Fruit fly (Drosophila melanogaster) whole organism, embryonic: ENCODE results near the gene CG33287.

Experiments used
- B-H1 ChIP-seq: fragments of 200-800 bp; sonication (Bioruptor generic); IDR thresholded peaks from 3 replicates; pipeline ENCODE4 v1.3.6; 2022; ENCODE audit warnings: missing biosample characterization, missing genetic modification characterization
- CG8924 ChIP-seq: fragments of 200-800 bp; optimal IDR thresholded peaks from 3 replicates; lab custom pipeline; 2019; ENCODE audit warnings: missing biosample characterization, mild to moderate bottlenecking, missing genetic modification characterization, moderate library complexity
- Fer3 ChIP-seq: fragments of 200-800 bp; sonication (Bioruptor generic); optimal IDR thresholded peaks from 2 replicates; lab custom pipeline; 2018; ENCODE audit warnings: missing biosample characterization, mild to moderate bottlenecking, missing genetic modification characterization, moderate library complexity
- HHEX ChIP-seq: fragments of 200-800 bp; sonication (Bioruptor generic); optimal IDR thresholded peaks from 3 replicates; lab custom pipeline; 2017; ENCODE audit warnings: missing biosample characterization, mild to moderate bottlenecking, missing genetic modification characterization, missing genetic modification reagents
- Nf-YA ChIP-seq: fragments of 200-800 bp; sonication (Bioruptor generic); IDR thresholded peaks from 2 replicates; pipeline ENCODE4 v1.3.6; 2022; ENCODE audit warnings: missing biosample characterization, missing genetic modification characterization
- Sin3A ChIP-seq: fragments of >200 bp; optimal IDR thresholded peaks from 2 replicates; lab custom pipeline; 2018
- bbx ChIP-seq: fragments of 200-800 bp; sonication (Bioruptor generic); IDR thresholded peaks from 2 replicates; pipeline ENCODE4 v1.3.6; 2022; ENCODE audit warnings: missing biosample characterization, missing genetic modification characterization; ENCODE audit not compliant: partially characterized antibody
- chn ChIP-seq: fragments of 200-800 bp; sonication (Bioruptor generic); optimal IDR thresholded peaks from 2 replicates; lab custom pipeline; 2016; ENCODE audit warnings: missing biosample characterization, missing genetic modification characterization
- en ChIP-seq: fragments of 200-800 bp; sonication (Bioruptor generic); optimal IDR thresholded peaks from 2 replicates; lab custom pipeline; 2016; ENCODE audit warnings: missing biosample characterization, missing genetic modification characterization
- fru ChIP-seq: fragments of >200 bp; optimal IDR thresholded peaks from 2 replicates; lab custom pipeline; 2017
- otp ChIP-seq: fragments of 200-800 bp; sonication (Bioruptor generic); IDR thresholded peaks from 3 replicates; pipeline ENCODE4, ENCODE4 v1.3.6; 2022; ENCODE audit warnings: missing biosample characterization, missing genetic modification characterization
- usp ChIP-seq: fragments of >200 bp; optimal IDR thresholded peaks from 2 replicates; lab custom pipeline; 2017; ENCODE audit warnings: missing biosample characterization, missing genetic modification characterization

DNA sequence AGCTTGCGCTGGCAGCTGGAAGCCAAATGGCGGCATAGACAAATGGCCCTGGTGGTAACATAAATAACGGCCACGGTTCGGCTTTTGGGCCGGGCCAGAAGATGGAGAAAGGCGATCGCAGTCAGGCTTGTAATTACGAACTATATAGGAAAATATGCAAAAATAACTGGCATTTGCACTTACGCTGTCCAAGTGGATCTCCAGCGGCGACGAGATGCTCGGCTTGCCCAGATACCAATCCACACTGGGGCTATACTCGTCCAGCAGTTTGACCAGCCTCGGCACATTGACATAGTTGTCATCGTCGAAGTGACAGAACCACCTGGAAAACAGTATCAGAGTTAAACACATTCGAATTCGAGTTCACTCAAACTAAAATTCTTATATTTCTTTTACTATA, 42.9 kb downstream of the CG33287 start, which contains the start of gene CG10589:
- no peak for TF ChIP-seq HHEX (GFP tag; lab: Kevin White, UChicago)
- TF ChIP-seq Fer3 (tag; lab: Kevin White, UChicago), result no peak
- no peak for TF ChIP-seq Sin3A (lab: Kevin White, UChicago)
- TF ChIP-seq otp, result no peak
- TF ChIP-seq fru (lab: Kevin White, UChicago), result no peak
- TF ChIP-seq bbx, result no peak
- TF ChIP-seq B-H1 (GFP tag; lab: Robert Waterston, UW), result no peak
- TF ChIP-seq CG8924 (tag; lab: Kevin White, UChicago), result no peak
- TF ChIP-seq usp (GFP tag; lab: Kevin White, UChicago), result no peak
- no peak for TF ChIP-seq en (GFP tag; lab: Kevin White, UChicago)
- no peak for TF ChIP-seq chn (GFP tag; lab: Kevin White, UChicago)
- TF ChIP-seq Nf-YA (GFP tag; lab: Robert Waterston, UW), result no peak
